Worm (Caenorhabditis elegans): Measurements from ENCODE around the gene T09A5.5.

- TF ChIP-seq tra-4 (tag; optimal IDR thresholded peaks at IDR 0.05), result no peak
- TF ChIP-seq hmbx-1 (tag; optimal IDR thresholded peaks at IDR 0.05), result no peak
- no peak for TF ChIP-seq sea-1 (GFP tag; conservative IDR thresholded peaks at IDR 0.05)
Observed at ce11 chrII:7819359-7819758, 34.2 kb downstream of the T09A5.5 start.
